Worm (Caenorhabditis elegans) whole organism, L1 larva: Measurements from ENCODE around the gene F19H6.5.

ENCODE experiments used
- C34B4.2 ChIP-seq: sonication (generic microtip); optimal IDR thresholded peaks from 2 replicates; lab custom pipeline; 2017; ENCODE audit warnings: mild to moderate bottlenecking, missing genetic modification characterization, missing compliant biosample characterization
- aly-2 ChIP-seq: fragments of 150-350 bp; optimal IDR thresholded peaks from 2 replicates; lab custom pipeline; 2014; ENCODE audit warnings: missing biosample characterization, missing genetic modification characterization
- blmp-1 ChIP-seq: fragments of 150-350 bp; optimal IDR thresholded peaks from 2 replicates; lab custom pipeline; 2014; ENCODE audit warnings: missing biosample characterization, missing genetic modification characterization
- lin-13 ChIP-seq: fragments of 150-350 bp; optimal IDR thresholded peaks from 2 replicates; lab custom pipeline; 2014; ENCODE audit warnings: missing biosample characterization, missing genetic modification reagents, missing genetic modification characterization
- tbx-2 ChIP-seq: sonication (generic microtip); optimal IDR thresholded peaks from 2 replicates; lab custom pipeline; 2016; ENCODE audit warnings: missing genetic modification characterization, missing compliant biosample characterization
- unc-130 ChIP-seq: fragments of 150-350 bp; optimal IDR thresholded peaks from 2 replicates; lab custom pipeline; 2017; ENCODE audit warnings: missing biosample characterization, missing genetic modification characterization, inconsistent platforms

ce11 chrX:12391380-12391779 lies 26.7 kb upstream of the F19H6.5 start, which contains the start of gene nekl-3:
- TF ChIP-seq C34B4.2 (tag; lab: Kevin White, UChicago) (no peak), aly-2 (tag; lab: Kevin White, UChicago) (no peak), blmp-1 (tag; lab: Kevin White, UChicago) (no peak), unc-130 (tag; lab: Kevin White, UChicago) (no peak), tbx-2 (tag; lab: Kevin White, UChicago) (no peak), lin-13 (no peak)
